Fruit fly (Drosophila melanogaster) whole organism, embryonic: ENCODE measurements around the gene Eno.

Experiments used
- CG10209 ChIP-seq: fragments of 200-800 bp; sonication (Bioruptor generic); optimal IDR thresholded peaks from 3 replicates; lab custom pipeline; 2017; ENCODE audit warnings: missing biosample characterization, mild to moderate bottlenecking, missing genetic modification characterization, missing genetic modification reagents
- CG10431 ChIP-seq: fragments of 200-800 bp; sonication (Bioruptor generic); optimal IDR thresholded peaks from 3 replicates; lab custom pipeline; 2018; ENCODE audit warnings: missing biosample characterization, mild to moderate bottlenecking, missing genetic modification characterization
- CG12299 ChIP-seq: fragments of 200-800 bp; sonication (Bioruptor generic); optimal IDR thresholded peaks from 2 replicates; lab custom pipeline; 2018; ENCODE audit warnings: missing biosample characterization, mild to moderate bottlenecking, missing genetic modification characterization
- CG12769 ChIP-seq: fragments of 200-800 bp; sonication (Bioruptor generic); optimal IDR thresholded peaks from 2 replicates; lab custom pipeline; 2019; ENCODE audit warnings: missing biosample characterization, mild to moderate bottlenecking, missing genetic modification characterization, moderate library complexity
- CG17912 ChIP-seq: fragments of 200-800 bp; sonication (Bioruptor generic); optimal IDR thresholded peaks from 2 replicates; lab custom pipeline; 2018; ENCODE audit warnings: missing biosample characterization, mild to moderate bottlenecking, missing genetic modification characterization
- CG18476 ChIP-seq: fragments of 200-800 bp; sonication (Bioruptor generic); optimal IDR thresholded peaks from 2 replicates; lab custom pipeline; 2016; ENCODE audit warnings: missing biosample characterization, mild to moderate bottlenecking, missing genetic modification characterization
- CG18619 ChIP-seq: fragments of 200-800 bp; sonication (Bioruptor generic); optimal IDR thresholded peaks from 3 replicates; lab custom pipeline; 2017; ENCODE audit warnings: missing biosample characterization, mild to moderate bottlenecking, missing genetic modification characterization
- CG2129 ChIP-seq: fragments of 200-800 bp; sonication (Bioruptor generic); IDR thresholded peaks from 2 replicates; pipeline ENCODE4 v1.3.6; 2022; ENCODE audit warnings: missing biosample characterization, missing genetic modification characterization; ENCODE audit not compliant: partially characterized antibody
- CG30020 ChIP-seq: fragments of 200-800 bp; optimal IDR thresholded peaks from 2 replicates; lab custom pipeline; 2019; ENCODE audit warnings: missing biosample characterization, mild to moderate bottlenecking, missing genetic modification characterization, moderate library complexity
- CG31441 ChIP-seq: fragments of 200-800 bp; sonication (Bioruptor generic); IDR thresholded peaks from 2 replicates; pipeline ENCODE4 v1.3.6; 2022; ENCODE audit warnings: missing biosample characterization, missing genetic modification characterization
- CG32767 ChIP-seq: fragments of 200-800 bp; sonication (Bioruptor generic); IDR thresholded peaks from 2 replicates; pipeline ENCODE4 v1.3.6; 2022; ENCODE audit warnings: missing biosample characterization, missing genetic modification characterization
- CG34224 ChIP-seq: fragments of 200-800 bp; sonication (Bioruptor generic); IDR thresholded peaks from 3 replicates; pipeline ENCODE4 v1.3.6; 2022; ENCODE audit warnings: missing biosample characterization, missing genetic modification characterization; ENCODE audit not compliant: partially characterized antibody
- CG6254 ChIP-seq: fragments of 200-800 bp; sonication (Bioruptor generic); optimal IDR thresholded peaks from 3 replicates; lab custom pipeline; 2017; ENCODE audit warnings: mild to moderate bottlenecking, missing biosample characterization, missing genetic modification reagents, missing genetic modification characterization
- CG6683 ChIP-seq: fragments of 200-800 bp; sonication (Bioruptor generic); optimal IDR thresholded peaks from 2 replicates; lab custom pipeline; 2017; ENCODE audit warnings: missing biosample characterization, mild to moderate bottlenecking, missing genetic modification characterization, missing genetic modification reagents
- CG6854 ChIP-seq: fragments of 200-800 bp; sonication (Bioruptor generic); optimal IDR thresholded peaks from 3 replicates; lab custom pipeline; 2017; ENCODE audit warnings: missing biosample characterization, mild to moderate bottlenecking, missing genetic modification characterization
- CG8281 ChIP-seq: fragments of 200-800 bp; sonication (Bioruptor generic); optimal IDR thresholded peaks from 2 replicates; lab custom pipeline; 2018; ENCODE audit warnings: missing biosample characterization, mild to moderate bottlenecking, missing genetic modification characterization, moderate library complexity
- CG9609 ChIP-seq: fragments of 200-800 bp; sonication (Bioruptor generic); optimal IDR thresholded peaks from 3 replicates; lab custom pipeline; 2016; ENCODE audit warnings: missing biosample characterization, missing genetic modification characterization
- CG9932 ChIP-seq: fragments of 200-800 bp; sonication (Bioruptor generic); IDR thresholded peaks from 2 replicates; pipeline ENCODE4 v1.3.6; 2022; ENCODE audit warnings: missing biosample characterization, missing genetic modification characterization
- CTCF ChIP-seq: fragments of 200-800 bp; sonication (Bioruptor generic); optimal IDR thresholded peaks from 2 replicates; lab custom pipeline; 2017; ENCODE audit warnings: missing biosample characterization, mild to moderate bottlenecking, missing genetic modification characterization, moderate library complexity
- D19A ChIP-seq: fragments of 200-800 bp; optimal IDR thresholded peaks from 3 replicates; lab custom pipeline; 2019; ENCODE audit warnings: missing biosample characterization, mild to moderate bottlenecking, missing genetic modification characterization, moderate library complexity
- Dbx ChIP-seq: fragments of 200-800 bp; sonication (Bioruptor generic); IDR thresholded peaks from 3 replicates; pipeline ENCODE4 v1.3.6; 2022; ENCODE audit warnings: missing biosample characterization, missing genetic modification characterization
- Dfd ChIP-seq, 2 experiments: fragments of >200 bp; optimal IDR thresholded peaks; 2 replicates each; lab custom pipeline; 2017; ENCODE audit warnings: missing biosample characterization in 2 of 2, missing genetic modification characterization in 2 of 2
- Drgx ChIP-seq: fragments of 200-800 bp; sonication (Bioruptor generic); IDR thresholded peaks from 2 replicates; pipeline ENCODE4 v1.3.6; 2022; ENCODE audit warnings: missing biosample characterization, missing genetic modification characterization
- E2f1 ChIP-seq: fragments of 200-800 bp; sonication (Bioruptor generic); IDR thresholded peaks from 2 replicates; pipeline ENCODE4 v1.3.6; 2022; ENCODE audit warnings: missing biosample characterization, missing genetic modification characterization
- Eip74EF ChIP-seq, 2 experiments: fragments of 200-800 bp in 1 of 2; fragments of >200 bp in 1 of 2; sonication (Bioruptor generic) in 1 of 2; optimal IDR thresholded peaks; 2 replicates each; lab custom pipeline; 2017 to 2019; ENCODE audit warnings: missing biosample characterization in 2 of 2, missing genetic modification characterization in 2 of 2, mild to moderate bottlenecking in 1 of 2, moderate library complexity in 1 of 2
- Gsc ChIP-seq: fragments of 200-800 bp; sonication (Bioruptor generic); IDR thresholded peaks from 2 replicates; pipeline ENCODE4 v1.3.6; 2022; ENCODE audit warnings: missing biosample characterization, missing genetic modification characterization
- Gug ChIP-seq: fragments of 200-800 bp; sonication (Bioruptor generic); IDR thresholded peaks from 4 replicates; pipeline ENCODE4 v1.3.6; 2022; ENCODE audit warnings: missing biosample characterization, missing genetic modification characterization
- H2.0 ChIP-seq: fragments of 200-800 bp; sonication (Bioruptor generic); IDR thresholded peaks from 2 replicates; pipeline ENCODE4 v1.3.6; 2022; ENCODE audit warnings: missing biosample characterization, missing genetic modification characterization
- HmgD ChIP-seq: fragments of 200-800 bp; sonication (Bioruptor generic); optimal IDR thresholded peaks from 3 replicates; lab custom pipeline; 2016; ENCODE audit warnings: missing biosample characterization, missing genetic modification characterization
- NFAT ChIP-seq: fragments of 200-800 bp; sonication (Bioruptor generic); IDR thresholded peaks from 2 replicates; pipeline ENCODE4 v1.3.6; 2022; ENCODE audit warnings: missing biosample characterization, missing genetic modification characterization
- Ptx1 ChIP-seq: fragments of 200-800 bp; sonication (Bioruptor generic); IDR thresholded peaks from 2 replicates; pipeline ENCODE4 v1.3.6; 2022; ENCODE audit warnings: missing biosample characterization, missing genetic modification characterization
- Sin3A ChIP-seq: fragments of >200 bp; optimal IDR thresholded peaks from 2 replicates; lab custom pipeline; 2018
- Stat92E ChIP-seq, 3 experiments: fragments of >200 bp in 2 of 3; fragments of 200-800 bp in 1 of 3; sonication (Bioruptor generic) in 1 of 3; optimal IDR thresholded peaks; 2 replicates each; lab custom pipeline; 2017 to 2019; ENCODE audit warnings: missing biosample characterization in 3 of 3, missing genetic modification characterization in 3 of 3, mild to moderate bottlenecking in 1 of 3, moderate library complexity in 1 of 3
- Xbp1 ChIP-seq: fragments of 200-800 bp; sonication (Bioruptor generic); optimal IDR thresholded peaks from 3 replicates; lab custom pipeline; 2016; ENCODE audit warnings: missing biosample characterization, mild to moderate bottlenecking, missing genetic modification characterization
- az2 ChIP-seq: fragments of 200-800 bp; sonication (Bioruptor generic); optimal IDR thresholded peaks from 3 replicates; lab custom pipeline; 2016; ENCODE audit warnings: missing biosample characterization, missing genetic modification characterization
- bbx ChIP-seq: fragments of 200-800 bp; sonication (Bioruptor generic); IDR thresholded peaks from 2 replicates; pipeline ENCODE4 v1.3.6; 2022; ENCODE audit warnings: missing biosample characterization, missing genetic modification characterization; ENCODE audit not compliant: partially characterized antibody
- bsh ChIP-seq, 2 experiments: fragments of 200-800 bp; sonication (Bioruptor generic); optimal IDR thresholded peaks; 2 replicates each; lab custom pipeline; 2017 to 2018; ENCODE audit warnings: mild to moderate bottlenecking in 2 of 2, missing biosample characterization in 2 of 2, missing genetic modification characterization in 2 of 2, moderate library complexity in 1 of 2
- ci ChIP-seq: fragments of 200-800 bp; sonication (Bioruptor generic); IDR thresholded peaks from 3 replicates; pipeline ENCODE4 v1.3.6; 2022; ENCODE audit warnings: missing biosample characterization, missing genetic modification characterization
- crc ChIP-seq: fragments of 200-800 bp; sonication (Bioruptor generic); optimal IDR thresholded peaks from 2 replicates; lab custom pipeline; 2016; ENCODE audit warnings: missing biosample characterization, missing genetic modification characterization
- dm ChIP-seq: fragments of 200-800 bp; sonication (Bioruptor generic); optimal IDR thresholded peaks from 3 replicates; lab custom pipeline; 2016; ENCODE audit warnings: missing biosample characterization, missing genetic modification characterization
- fd102C ChIP-seq: fragments of 200-800 bp; sonication (Bioruptor generic); optimal IDR thresholded peaks from 2 replicates; lab custom pipeline; 2018; ENCODE audit warnings: missing biosample characterization, mild to moderate bottlenecking, missing genetic modification characterization, moderate library complexity
- fru ChIP-seq: fragments of >200 bp; optimal IDR thresholded peaks from 2 replicates; lab custom pipeline; 2017
- grn ChIP-seq: fragments of 200-800 bp; sonication (Bioruptor generic); optimal IDR thresholded peaks from 3 replicates; lab custom pipeline; 2017; ENCODE audit warnings: missing biosample characterization, missing genetic modification characterization
- jumu ChIP-seq: fragments of 200-800 bp; sonication (Bioruptor generic); optimal IDR thresholded peaks from 3 replicates; lab custom pipeline; 2016; ENCODE audit warnings: missing biosample characterization, missing genetic modification characterization
- lab ChIP-seq: fragments of 200-800 bp; sonication (Bioruptor generic); optimal IDR thresholded peaks from 3 replicates; lab custom pipeline; 2017; ENCODE audit warnings: missing biosample characterization, missing genetic modification characterization, mild to moderate bottlenecking, moderate library complexity, missing genetic modification reagents
- nau ChIP-seq: fragments of 200-800 bp; sonication (Bioruptor generic); optimal IDR thresholded peaks from 3 replicates; lab custom pipeline; 2017; ENCODE audit warnings: missing biosample characterization, mild to moderate bottlenecking, missing genetic modification characterization, missing genetic modification reagents
- psq ChIP-seq: fragments of 200-800 bp; sonication (Bioruptor generic); optimal IDR thresholded peaks from 2 replicates; lab custom pipeline; 2017; ENCODE audit warnings: missing biosample characterization, missing genetic modification characterization
- salm ChIP-seq: fragments of 200-800 bp; sonication (Bioruptor generic); optimal IDR thresholded peaks from 2 replicates; lab custom pipeline; 2018; ENCODE audit warnings: missing biosample characterization, mild to moderate bottlenecking, missing genetic modification characterization
- shn ChIP-seq: fragments of 200-800 bp; sonication (Bioruptor generic); optimal IDR thresholded peaks from 3 replicates; lab custom pipeline; 2016; ENCODE audit warnings: missing biosample characterization, missing genetic modification characterization
- sqz ChIP-seq: fragments of 200-800 bp; sonication (Bioruptor generic); optimal IDR thresholded peaks from 3 replicates; lab custom pipeline; 2018; ENCODE audit warnings: missing biosample characterization, mild to moderate bottlenecking, missing genetic modification characterization
- tgo ChIP-seq: fragments of 200-800 bp; sonication (Bioruptor generic); IDR thresholded peaks from 3 replicates; pipeline ENCODE4 v1.3.6; 2022; ENCODE audit warnings: missing biosample characterization, missing genetic modification characterization
- toy ChIP-seq: fragments of 200-800 bp; sonication (Bioruptor generic); IDR thresholded peaks from 2 replicates; pipeline ENCODE4 v1.3.6; 2022; ENCODE audit warnings: missing biosample characterization, missing genetic modification characterization
- trh ChIP-seq: fragments of 200-800 bp; sonication (Bioruptor generic); optimal IDR thresholded peaks from 2 replicates; lab custom pipeline; 2016; ENCODE audit warnings: missing biosample characterization, missing genetic modification characterization

Gene Eno

dm6 chr2L:1738054-1738453, 8.6 kb upstream of the Eno start (continued):
- TF ChIP-seq CG18619 (GFP tag; lab: Kevin White, UChicago) (no peak), Dbx (no peak), CG8281 (tag; lab: Kevin White, UChicago) (no peak), CG32767 (GFP tag; lab: Robert Waterston, UW) (no peak), psq (GFP tag; lab: Kevin White, UChicago) (no peak), D19A (peak; percentile 27), fru (lab: Kevin White, UChicago) (no peak), CG9609 (GFP tag; lab: Kevin White, UChicago) (no peak), crc (GFP tag; lab: Kevin White, UChicago) (no peak), CG6254 (GFP tag; lab: Kevin White, UChicago) (peak; percentile 62), nau (GFP tag; lab: Kevin White, UChicago) (peak; percentile 43), sqz (no peak), CTCF (no peak), Ptx1 (GFP tag; lab: Robert Waterston, UW) (no peak), Drgx (peak; percentile 41; the same call in 1 of the 2 replicates), CG10209 (GFP tag; lab: Kevin White, UChicago) (no peak), lab (GFP tag; lab: Kevin White, UChicago) (no peak), tgo (GFP tag; lab: Robert Waterston, UW) (no peak), dm (GFP tag; lab: Kevin White, UChicago) (no peak), ci (GFP tag; lab: Robert Waterston, UW) (peak; percentile 59; the same call in 2 of the 3 replicates), Xbp1 (GFP tag; lab: Kevin White, UChicago) (peak; percentile 31), CG30020 (tag; lab: Kevin White, UChicago) (no peak), jumu (no peak), CG12299 (tag; lab: Kevin White, UChicago) (no peak), CG17912 (no peak), bbx (GFP tag; lab: Robert Waterston, UW) (no peak), trh (GFP tag; lab: Kevin White, UChicago) (no peak), Sin3A (lab: Kevin White, UChicago) (no peak), H2.0 (GFP tag; lab: Robert Waterston, UW) (no peak), CG9932 (GFP tag; lab: Robert Waterston, UW) (no peak), toy (GFP tag; lab: Robert Waterston, UW) (no peak), grn (GFP tag; lab: Kevin White, UChicago) (no peak), HmgD (GFP tag; lab: Kevin White, UChicago) (no peak), Gug (no peak), az2 (GFP tag; lab: Kevin White, UChicago) (peak; percentile 13), Dfd (GFP tag; optimal IDR thresholded peaks at IDR 0.05; lab: Kevin White, UChicago) (no peak), salm (no peak), fd102C (no peak), Gsc (GFP tag; lab: Robert Waterston, UW) (no peak), CG2129 (GFP tag; lab: Robert Waterston, UW) (no peak), Stat92E (GFP tag; optimal IDR thresholded peaks at IDR 0.05; lab: Kevin White, UChicago) (peak in 1 of 3 experiments; percentile 55), E2f1 (no peak), CG10431 (GFP tag; lab: Kevin White, UChicago) (no peak), CG12769 (tag; lab: Kevin White, UChicago) (no peak), CG6854 (GFP tag; lab: Kevin White, UChicago) (no peak), shn (GFP tag; lab: Kevin White, UChicago) (no peak), CG34224 (GFP tag; lab: Robert Waterston, UW) (no peak), bsh (GFP tag; optimal IDR thresholded peaks at IDR 0.05; lab: Kevin White, UChicago) (peak in 1 of 2 experiments; percentile 79), CG18476 (GFP tag; lab: Kevin White, UChicago) (no peak), NFAT (no peak), Eip74EF (GFP tag; optimal IDR thresholded peaks at IDR 0.05; lab: Kevin White, UChicago) (no peak), CG31441 (GFP tag; lab: Robert Waterston, UW) (peak; percentile 52; the same call in 1 of the 2 replicates), CG6683 (no peak)
